Worm (Caenorhabditis elegans) whole organism, L1 larva: ENCODE results near the gene R09E10.5.

ENCODE experiments used
- egl-27 ChIP-seq, 2 experiments: fragments of 150-350 bp in 1 of 2; sonication (generic microtip); optimal IDR thresholded peaks; 3 replicates each; lab custom pipeline; 2017 to 2018; ENCODE audit warnings: missing biosample characterization in 2 of 2, missing genetic modification characterization in 2 of 2, missing genetic modification reagents in 2 of 2
- mef-2 ChIP-seq: fragments of 150-350 bp; optimal IDR thresholded peaks from 2 replicates; lab custom pipeline; 2014; ENCODE audit warnings: missing biosample characterization, missing genetic modification characterization
- skn-1 ChIP-seq: fragments of 150-350 bp; optimal IDR thresholded peaks from 2 replicates; lab custom pipeline; 2014; ENCODE audit warnings: missing biosample characterization, missing genetic modification characterization

DNA sequence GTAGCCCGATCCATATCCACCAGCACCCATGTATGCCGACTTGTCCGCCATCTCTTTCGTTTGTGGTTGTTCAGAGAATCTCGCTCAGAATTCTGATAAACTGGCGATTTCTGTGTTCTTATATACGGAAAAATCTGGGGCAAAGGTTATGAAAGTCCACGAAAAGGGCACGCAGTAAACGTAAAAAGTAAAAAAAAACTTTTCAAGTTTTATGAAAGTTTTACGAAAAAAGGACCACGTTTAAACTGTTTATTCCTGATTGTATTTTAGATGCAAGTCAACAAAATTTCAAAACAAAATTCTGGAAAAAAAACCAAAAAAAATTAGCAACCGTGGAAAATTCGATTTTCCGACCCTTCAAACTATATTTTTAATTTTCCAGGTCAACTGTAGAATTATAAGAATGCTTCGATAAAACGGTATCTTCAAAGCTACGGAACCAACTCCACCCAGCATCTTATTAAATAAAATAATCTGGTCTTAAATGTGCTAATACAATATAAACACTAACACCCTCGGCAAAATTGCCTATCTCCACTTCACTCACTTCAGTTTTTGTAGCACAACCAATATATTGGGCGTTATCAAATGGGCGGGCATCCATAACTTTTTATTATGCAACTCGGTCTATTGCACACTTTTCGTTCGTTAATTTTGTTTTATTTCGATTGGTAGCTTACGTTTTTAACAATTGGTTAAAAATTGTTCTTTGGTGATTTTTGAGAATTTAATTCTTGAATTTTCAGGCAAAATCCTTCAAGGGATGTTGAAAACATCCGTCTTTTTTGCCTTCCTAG is 32.8 kb downstream of the R09E10.5 start, which contains the start of the genes nspd-7 and Y43C5A.2:
- TF ChIP-seq mef-2 (no peak), egl-27 (tag; optimal IDR thresholded peaks at IDR 0.05; lab: Kevin White, UChicago) (no peak), skn-1 (tag; lab: Kevin White, UChicago) (no peak)
